Worm (Caenorhabditis elegans) whole organism, L2 larva: ENCODE results near the gene C49C3.20.

Source experiments
- C34F6.9 ChIP-seq: fragments of 150-350 bp; optimal IDR thresholded peaks from 2 replicates; lab custom pipeline; 2014; ENCODE audit warnings: missing biosample characterization, missing genetic modification characterization
- F13H6.1 ChIP-seq: sonication (generic microtip); optimal IDR thresholded peaks from 2 replicates; lab custom pipeline; 2016; ENCODE audit warnings: missing genetic modification characterization, missing compliant biosample characterization
- R02D3.7 ChIP-seq: fragments of 150-350 bp; optimal IDR thresholded peaks from 2 replicates; lab custom pipeline; 2014; ENCODE audit warnings: missing biosample characterization, missing genetic modification characterization
- Y55F3AM.14 ChIP-seq: fragments of 200-800 bp; sonication (Bioruptor generic); optimal IDR thresholded peaks from 2 replicates; lab custom pipeline; 2018; ENCODE audit warnings: mild to moderate bottlenecking, missing genetic modification characterization, missing compliant biosample characterization
- ZK546.5 ChIP-seq: sonication (generic microtip); optimal IDR thresholded peaks from 2 replicates; lab custom pipeline; 2017; ENCODE audit warnings: missing biosample characterization, missing genetic modification characterization
- alr-1 ChIP-seq: fragments of 150-350 bp; optimal IDR thresholded peaks from 2 replicates; lab custom pipeline; 2014; ENCODE audit warnings: missing biosample characterization, missing genetic modification characterization
- aly-2 ChIP-seq: fragments of 150-350 bp; optimal IDR thresholded peaks from 2 replicates; lab custom pipeline; 2014; ENCODE audit warnings: missing biosample characterization, missing genetic modification characterization
- ama-1 ChIP-seq: fragments of 150-350 bp; optimal IDR thresholded peaks from 2 replicates; lab custom pipeline; 2018; ENCODE audit warnings: inconsistent platforms
- blmp-1 ChIP-seq: sonication (generic microtip); optimal IDR thresholded peaks from 2 replicates; lab custom pipeline; 2017; ENCODE audit warnings: missing genetic modification characterization, mild to moderate bottlenecking, missing compliant biosample characterization, antibody characterized with exemption, moderate library complexity; ENCODE audit not compliant: insufficient read depth
- ceh-16 ChIP-seq: fragments of 150-350 bp; optimal IDR thresholded peaks from 2 replicates; lab custom pipeline; 2014; ENCODE audit warnings: missing biosample characterization, missing genetic modification characterization
- ceh-82 ChIP-seq: fragments of 150-350 bp; optimal IDR thresholded peaks from 2 replicates; lab custom pipeline; 2014; ENCODE audit warnings: missing biosample characterization, missing genetic modification characterization
- crh-2 ChIP-seq: sonication (generic microtip); optimal IDR thresholded peaks from 2 replicates; lab custom pipeline; 2017; ENCODE audit warnings: missing biosample characterization, missing genetic modification characterization
- dmd-4 ChIP-seq: sonication (generic microtip); optimal IDR thresholded peaks from 2 replicates; lab custom pipeline; 2017; ENCODE audit warnings: missing biosample characterization, missing genetic modification characterization
- egl-27 ChIP-seq: sonication (generic microtip); optimal IDR thresholded peaks from 3 replicates; lab custom pipeline; 2017; ENCODE audit warnings: missing biosample characterization, missing genetic modification reagents, missing genetic modification characterization
- elt-1 ChIP-seq: fragments of 150-350 bp; optimal IDR thresholded peaks from 2 replicates; lab custom pipeline; 2014; ENCODE audit warnings: missing biosample characterization, missing genetic modification characterization
- elt-3 ChIP-seq: sonication (generic microtip); optimal IDR thresholded peaks from 2 replicates; lab custom pipeline; 2017; ENCODE audit warnings: missing biosample characterization, missing genetic modification characterization
- fos-1 ChIP-seq: fragments of 150-350 bp; optimal IDR thresholded peaks from 2 replicates; lab custom pipeline; 2014; ENCODE audit warnings: missing biosample characterization, missing genetic modification characterization
- gmeb-1 ChIP-seq: fragments of 150-350 bp; optimal IDR thresholded peaks from 2 replicates; lab custom pipeline; 2014; ENCODE audit warnings: missing biosample characterization, missing genetic modification characterization
- lin-11 ChIP-seq: fragments of 150-350 bp; sonication (generic microtip); optimal IDR thresholded peaks from 2 replicates; lab custom pipeline; 2014; ENCODE audit warnings: missing biosample characterization, missing genetic modification characterization, inconsistent platforms, mixed read lengths
- lin-13 ChIP-seq: fragments of 150-350 bp; optimal IDR thresholded peaks from 2 replicates; lab custom pipeline; 2014; ENCODE audit warnings: missing biosample characterization, missing genetic modification reagents, missing genetic modification characterization
- lin-39 ChIP-seq: fragments of 150-350 bp; optimal IDR thresholded peaks from 2 replicates; lab custom pipeline; 2014; ENCODE audit warnings: missing biosample characterization, missing genetic modification reagents, missing genetic modification characterization
- lsy-2 ChIP-seq, 2 experiments: fragments of 150-350 bp in 1 of 2; sonication (generic microtip) in 1 of 2; optimal IDR thresholded peaks; 2 replicates each; lab custom pipeline; 2014 to 2017; ENCODE audit warnings: missing biosample characterization in 2 of 2, missing genetic modification characterization in 2 of 2
- mab-5 ChIP-seq: fragments of 150-350 bp; optimal IDR thresholded peaks from 2 replicates; lab custom pipeline; 2014; ENCODE audit warnings: missing biosample characterization, missing genetic modification characterization
- mbf-1 ChIP-seq: sonication (generic microtip); optimal IDR thresholded peaks from 2 replicates; lab custom pipeline; 2017; ENCODE audit warnings: missing biosample characterization, missing genetic modification characterization
- mdl-1 ChIP-seq, 2 experiments: fragments of 150-350 bp in 1 of 2; sonication (generic microtip) in 1 of 2; optimal IDR thresholded peaks; 2 replicates each; lab custom pipeline; 2017; ENCODE audit warnings: missing biosample characterization in 2 of 2, missing genetic modification characterization in 2 of 2
- nhr-10 ChIP-seq: sonication (generic microtip); optimal IDR thresholded peaks from 2 replicates; lab custom pipeline; 2017; ENCODE audit warnings: missing biosample characterization, missing genetic modification characterization
- nhr-11 ChIP-seq: fragments of 150-350 bp; optimal IDR thresholded peaks from 2 replicates; lab custom pipeline; 2014; ENCODE audit warnings: missing biosample characterization, missing genetic modification characterization
- nhr-12 ChIP-seq: fragments of 150-350 bp; optimal IDR thresholded peaks from 2 replicates; lab custom pipeline; 2014; ENCODE audit warnings: missing biosample characterization, missing genetic modification characterization
- nhr-129 ChIP-seq: fragments of 150-350 bp; optimal IDR thresholded peaks from 2 replicates; lab custom pipeline; 2014; ENCODE audit warnings: missing biosample characterization, missing genetic modification characterization
- nhr-21 ChIP-seq: fragments of 150-350 bp; optimal IDR thresholded peaks from 2 replicates; lab custom pipeline; 2014; ENCODE audit warnings: missing biosample characterization, missing genetic modification characterization
- nhr-23 ChIP-seq: fragments of 150-350 bp; optimal IDR thresholded peaks from 2 replicates; lab custom pipeline; 2014; ENCODE audit warnings: missing biosample characterization, missing genetic modification reagents, missing genetic modification characterization
- nhr-237 ChIP-seq: fragments of 150-350 bp; optimal IDR thresholded peaks from 2 replicates; lab custom pipeline; 2014; ENCODE audit warnings: missing biosample characterization, missing genetic modification characterization
- nhr-25 ChIP-seq: fragments of 150-350 bp; sonication (generic microtip); optimal IDR thresholded peaks from 3 replicates; lab custom pipeline; 2014; ENCODE audit warnings: missing biosample characterization, missing genetic modification characterization
- nhr-6 ChIP-seq: fragments of 150-350 bp; optimal IDR thresholded peaks from 2 replicates; lab custom pipeline; 2014; ENCODE audit warnings: missing biosample characterization, missing genetic modification characterization
- nhr-77 ChIP-seq: fragments of 150-350 bp; optimal IDR thresholded peaks from 2 replicates; lab custom pipeline; 2014; ENCODE audit warnings: missing biosample characterization, missing genetic modification characterization
- peb-1 ChIP-seq: fragments of 150-350 bp; optimal IDR thresholded peaks from 2 replicates; lab custom pipeline; 2014; ENCODE audit warnings: missing biosample characterization, missing genetic modification characterization
- sem-4 ChIP-seq: fragments of 150-350 bp; optimal IDR thresholded peaks from 2 replicates; lab custom pipeline; 2014; ENCODE audit warnings: missing biosample characterization, missing genetic modification reagents, missing genetic modification characterization
- skn-1 ChIP-seq: sonication (generic microtip); optimal IDR thresholded peaks from 2 replicates; lab custom pipeline; 2017; ENCODE audit warnings: missing biosample characterization, missing genetic modification characterization
- sma-3 ChIP-seq: sonication (generic microtip); optimal IDR thresholded peaks from 2 replicates; lab custom pipeline; 2016; ENCODE audit warnings: missing genetic modification reagents, missing genetic modification characterization, missing compliant biosample characterization
- sma-9 ChIP-seq, 2 experiments: fragments of 150-350 bp in 1 of 2; sonication (generic microtip) in 1 of 2; optimal IDR thresholded peaks; 2 replicates each; lab custom pipeline; 2014 to 2016; ENCODE audit warnings: missing genetic modification characterization in 2 of 2, mild to moderate bottlenecking in 1 of 2, missing biosample characterization in 1 of 2, missing compliant biosample characterization in 1 of 2, missing genetic modification reagents in 1 of 2, moderate library complexity in 1 of 2
- snpc-4 ChIP-seq: fragments of 150-350 bp; optimal IDR thresholded peaks from 2 replicates; lab custom pipeline; 2014; ENCODE audit warnings: missing biosample characterization, missing genetic modification characterization
- unc-39 ChIP-seq: fragments of 150-350 bp; optimal IDR thresholded peaks from 2 replicates; lab custom pipeline; 2014; ENCODE audit warnings: missing biosample characterization, missing genetic modification characterization
- unc-55 ChIP-seq: fragments of 150-350 bp; sonication (generic microtip); optimal IDR thresholded peaks from 3 replicates; lab custom pipeline; 2014; ENCODE audit warnings: missing biosample characterization, missing genetic modification reagents, missing genetic modification characterization
- unc-62 ChIP-seq: fragments of 150-350 bp; optimal IDR thresholded peaks from 2 replicates; lab custom pipeline; 2014; ENCODE audit warnings: missing biosample characterization, missing genetic modification reagents, missing genetic modification characterization
- zag-1 ChIP-seq: fragments of 150-350 bp; optimal IDR thresholded peaks from 2 replicates; lab custom pipeline; 2014; ENCODE audit warnings: missing biosample characterization, missing genetic modification characterization
- ztf-1 ChIP-seq: fragments of 200-800 bp; sonication (Bioruptor generic); conservative IDR thresholded peaks from 2 replicates; pipeline ENCODE4 v1.3.6; 2022; ENCODE audit warnings: missing genetic modification characterization, missing compliant biosample characterization
- ztf-11 ChIP-seq: sonication (generic microtip); optimal IDR thresholded peaks from 2 replicates; lab custom pipeline; 2017; ENCODE audit warnings: missing biosample characterization, missing genetic modification characterization
- ztf-4 ChIP-seq: fragments of 150-350 bp; optimal IDR thresholded peaks from 2 replicates; lab custom pipeline; 2014; ENCODE audit warnings: missing biosample characterization, missing genetic modification characterization

C49C3.20 gene

ce11 chrIV:17284099-17284498 lies 32.2 kb downstream of the C49C3.20 start, which contains the start of gene nra-1:
TSS of gene nra-1 (minus strand) at chrIV:17284199.
- TF ChIP-seq mdl-1 (tag; optimal IDR thresholded peaks at IDR 0.05; lab: Kevin White, UChicago) (no peak), ceh-16 (no peak)

ce11 chrIV:17281060-17282021 lies 35.0 kb downstream of the C49C3.20 start:
- TF ChIP-seq crh-2: peak; percentile 93
- TF ChIP-seq nhr-21 (tag; lab: Kevin White, UChicago): no peak
- no peak for TF ChIP-seq mab-5 (tag; lab: Kevin White, UChicago)
- TF ChIP-seq nhr-10 (tag; lab: Kevin White, UChicago): no peak
- TF ChIP-seq unc-39: no peak
- no peak for TF ChIP-seq ceh-82
- no peak for TF ChIP-seq lin-11
- TF ChIP-seq nhr-25 (tag; lab: Kevin White, UChicago): peak; percentile 26
- no peak for TF ChIP-seq peb-1 (tag; lab: Kevin White, UChicago)
- peak; percentile 38 for TF ChIP-seq snpc-4 (tag; lab: Kevin White, UChicago)
- TF ChIP-seq egl-27 (tag; lab: Kevin White, UChicago): no peak
- no peak for TF ChIP-seq nhr-77 (tag; lab: Kevin White, UChicago)
- peak; percentile 30 for TF ChIP-seq sma-3 (GFP tag; lab: Kevin White, UChicago)
- TF ChIP-seq sma-9 (GFP tag; optimal IDR thresholded peaks at IDR 0.05; lab: Kevin White, UChicago): peak; percentile 52
- no peak for TF ChIP-seq sma-9 (tag; optimal IDR thresholded peaks at IDR 0.05; lab: Kevin White, UChicago)
- TF ChIP-seq zag-1 (tag; lab: Kevin White, UChicago): no peak
- peak; percentile 66 for TF ChIP-seq sem-4 (tag; lab: Kevin White, UChicago)
- peak; percentile 90; the same call in 1 of the 2 replicates for TF ChIP-seq ztf-1 (GFP tag; lab: Robert Waterston, UW)
- peak; percentile 69 for TF ChIP-seq nhr-129 (tag; lab: Kevin White, UChicago)
- TF ChIP-seq Y55F3AM.14 (GFP tag; lab: Kevin White, UChicago): peak; percentile 71
- TF ChIP-seq nhr-6 (tag; lab: Kevin White, UChicago): peak; percentile 64
- TF ChIP-seq gmeb-1 (tag; lab: Kevin White, UChicago): peak; percentile 74
- peak; percentile 24 for TF ChIP-seq mbf-1 (tag; lab: Kevin White, UChicago)
- no peak for TF ChIP-seq lin-39 (tag; lab: Kevin White, UChicago)
- peak; percentile 14 to 87 for TF ChIP-seq lsy-2 (tag; optimal IDR thresholded peaks at IDR 0.05; lab: Kevin White, UChicago)
- TF ChIP-seq ztf-11 (tag; lab: Kevin White, UChicago): no peak
- TF ChIP-seq R02D3.7 (tag; lab: Kevin White, UChicago): no peak
- TF ChIP-seq fos-1 (tag; lab: Kevin White, UChicago): peak; percentile 31
- peak; percentile 95 for TF ChIP-seq ztf-4 (tag; lab: Kevin White, UChicago)
- peak; percentile 71 for TF ChIP-seq nhr-11
- no peak for TF ChIP-seq elt-1 (tag; lab: Kevin White, UChicago)
- no peak for TF ChIP-seq dmd-4 (tag; lab: Kevin White, UChicago)
- peak; percentile 29 for TF ChIP-seq F13H6.1 (tag; lab: Kevin White, UChicago)
- no peak for TF ChIP-seq nhr-12 (tag; lab: Kevin White, UChicago)
- peak; percentile 74 for TF ChIP-seq skn-1 (tag; lab: Kevin White, UChicago)
- no peak for TF ChIP-seq aly-2 (tag; lab: Kevin White, UChicago)
- TF ChIP-seq blmp-1 (tag; lab: Kevin White, UChicago): no peak
- peak; percentile 99 for TF ChIP-seq ama-1 (lab: Kevin White, UChicago)
- TF ChIP-seq nhr-237 (tag; lab: Kevin White, UChicago): no peak
- no peak for TF ChIP-seq elt-3 (tag; lab: Kevin White, UChicago)
- peak; percentile 17 for TF ChIP-seq unc-62 (GFP tag; lab: Kevin White, UChicago)
- TF ChIP-seq ceh-16: no peak
- peak; percentile 82 for TF ChIP-seq lin-13
- TF ChIP-seq alr-1 (tag; lab: Kevin White, UChicago): no peak
- no peak for TF ChIP-seq unc-55 (GFP tag; lab: Kevin White, UChicago)
- TF ChIP-seq ZK546.5 (tag; lab: Kevin White, UChicago): no peak
- TF ChIP-seq C34F6.9 (tag; lab: Kevin White, UChicago): peak; percentile 77
- no peak for TF ChIP-seq mdl-1 (tag; optimal IDR thresholded peaks at IDR 0.05; lab: Kevin White, UChicago)
- no peak for TF ChIP-seq nhr-23 (tag; lab: Kevin White, UChicago)
